Fruit fly (Drosophila melanogaster) whole organism, adult: ENCODE measurements around the gene CG11598.

Experiments used
- CG11617 ChIP-seq: fragments of 200-800 bp; sonication (Bioruptor generic); optimal IDR thresholded peaks from 2 replicates; lab custom pipeline; 2017; ENCODE audit warnings: mild to moderate bottlenecking, missing biosample characterization, missing genetic modification reagents, missing genetic modification characterization
- CG12768 ChIP-seq: fragments of 200-800 bp; sonication (Bioruptor generic); optimal IDR thresholded peaks from 2 replicates; lab custom pipeline; 2017; ENCODE audit warnings: missing biosample characterization, missing genetic modification characterization, mild to moderate bottlenecking, moderate library complexity, missing genetic modification reagents
- CG14711 ChIP-seq: fragments of 200-800 bp; sonication (Bioruptor generic); optimal IDR thresholded peaks from 2 replicates; lab custom pipeline; 2018; ENCODE audit warnings: missing biosample characterization, mild to moderate bottlenecking, missing genetic modification characterization, moderate library complexity
- CG1620 ChIP-seq: fragments of 200-800 bp; sonication (Bioruptor generic); optimal IDR thresholded peaks from 2 replicates; lab custom pipeline; 2016; ENCODE audit warnings: missing biosample characterization, missing genetic modification characterization
- CG33017 ChIP-seq: fragments of 200-800 bp; sonication (Bioruptor generic); optimal IDR thresholded peaks from 2 replicates; lab custom pipeline; 2018; ENCODE audit warnings: missing biosample characterization, mild to moderate bottlenecking, missing genetic modification characterization, moderate library complexity
- CG5204 ChIP-seq: fragments of 200-800 bp; sonication (Bioruptor generic); optimal IDR thresholded peaks from 2 replicates; lab custom pipeline; 2016; ENCODE audit warnings: missing biosample characterization, missing genetic modification characterization
- Clk ChIP-seq: fragments of 200-800 bp; sonication (Bioruptor generic); optimal IDR thresholded peaks from 2 replicates; lab custom pipeline; 2017; ENCODE audit warnings: missing biosample characterization, missing genetic modification characterization
- Crg-1 ChIP-seq: fragments of 200-800 bp; sonication (Bioruptor generic); optimal IDR thresholded peaks from 2 replicates; lab custom pipeline; 2016; ENCODE audit warnings: missing biosample characterization, missing genetic modification characterization
- Hr96 ChIP-seq: fragments of 200-800 bp; sonication (Bioruptor generic); optimal IDR thresholded peaks from 2 replicates; lab custom pipeline; 2016; ENCODE audit warnings: missing biosample characterization, missing genetic modification characterization
- Mnt ChIP-seq: fragments of 200-800 bp; sonication (Bioruptor generic); optimal IDR thresholded peaks from 2 replicates; lab custom pipeline; 2016; ENCODE audit warnings: missing biosample characterization, mild to moderate bottlenecking, missing genetic modification characterization
- bab1 ChIP-seq: fragments of 200-800 bp; sonication (Bioruptor generic); optimal IDR thresholded peaks from 3 replicates; lab custom pipeline; 2019; ENCODE audit warnings: missing biosample characterization, mild to moderate bottlenecking, missing genetic modification characterization, moderate library complexity
- cic ChIP-seq: fragments of 200-800 bp; sonication (Bioruptor generic); optimal IDR thresholded peaks from 2 replicates; lab custom pipeline; 2017; ENCODE audit warnings: missing biosample characterization, mild to moderate bottlenecking, missing genetic modification characterization, moderate library complexity
- cnc ChIP-seq, 2 experiments: fragments of >200 bp; optimal IDR thresholded peaks; 2 replicates each; lab custom pipeline; 2017
- ovo ChIP-seq: fragments of 200-800 bp; sonication (Bioruptor generic); optimal IDR thresholded peaks from 2 replicates; lab custom pipeline; 2016; ENCODE audit warnings: missing biosample characterization, missing genetic modification characterization
- pad ChIP-seq: fragments of 200-800 bp; sonication (Bioruptor generic); optimal IDR thresholded peaks from 3 replicates; lab custom pipeline; 2017; ENCODE audit warnings: missing biosample characterization, missing genetic modification characterization, mild to moderate bottlenecking, moderate library complexity, missing genetic modification reagents
- tj ChIP-seq: fragments of 200-800 bp; sonication (Bioruptor generic); optimal IDR thresholded peaks from 3 replicates; lab custom pipeline; 2017; ENCODE audit warnings: missing biosample characterization, mild to moderate bottlenecking, missing genetic modification characterization, moderate library complexity
- toe ChIP-seq: fragments of 200-800 bp; sonication (Bioruptor generic); optimal IDR thresholded peaks from 2 replicates; lab custom pipeline; 2016; ENCODE audit warnings: missing biosample characterization, missing genetic modification characterization

CG11598 gene

DNA sequence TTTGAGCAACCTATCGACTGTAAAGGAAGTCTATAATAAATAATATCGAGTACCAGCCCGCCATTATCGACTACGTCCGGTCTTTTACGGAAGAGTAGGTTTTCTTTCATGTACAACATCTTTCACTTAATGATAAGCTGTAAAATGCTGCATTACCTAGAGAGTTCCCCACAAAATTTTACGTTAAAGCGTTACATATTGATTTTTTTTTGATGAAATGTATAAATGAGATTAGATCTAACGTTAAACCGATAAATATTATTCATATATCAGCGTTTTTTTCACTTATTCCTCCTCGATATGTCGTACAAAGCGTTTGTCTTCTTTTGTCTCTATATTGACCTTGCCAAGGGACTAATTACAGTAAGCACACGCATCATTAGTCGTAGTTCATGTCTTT is at the start of gene CG11598:
Gene CG11598 (plus strand): TSS at position 301 of the 400 bp plus-strand sequence.
- TF ChIP-seq Clk (no peak), CG12768 (GFP tag; lab: Kevin White, UChicago) (no peak), Mnt (GFP tag; lab: Kevin White, UChicago) (no peak), cnc (optimal IDR thresholded peaks at IDR 0.05; lab: Kevin White, UChicago) (no peak)

DNA sequence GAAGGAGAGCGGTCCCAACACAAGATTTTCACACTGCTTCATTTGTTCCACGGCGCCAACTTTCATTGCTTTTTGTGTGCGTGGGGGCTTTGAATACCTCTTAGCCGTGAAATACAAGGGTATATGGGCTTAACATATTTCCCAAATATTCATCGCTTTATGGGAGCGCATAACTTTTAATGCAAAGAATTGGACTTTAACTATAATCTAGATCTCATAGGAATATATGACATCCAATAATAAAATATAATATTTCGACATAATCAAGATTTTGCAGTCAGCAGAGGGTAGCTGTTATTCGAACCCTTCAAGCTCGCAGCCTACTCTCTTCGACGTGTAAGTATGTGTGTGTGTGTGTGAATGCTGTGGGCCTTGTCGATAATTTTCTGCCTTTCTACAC is 43.0 kb upstream of the CG11598 start:
- TF ChIP-seq CG5204 (GFP tag; lab: Kevin White, UChicago) (no peak), Crg-1 (GFP tag; lab: Kevin White, UChicago) (no peak)

DNA sequence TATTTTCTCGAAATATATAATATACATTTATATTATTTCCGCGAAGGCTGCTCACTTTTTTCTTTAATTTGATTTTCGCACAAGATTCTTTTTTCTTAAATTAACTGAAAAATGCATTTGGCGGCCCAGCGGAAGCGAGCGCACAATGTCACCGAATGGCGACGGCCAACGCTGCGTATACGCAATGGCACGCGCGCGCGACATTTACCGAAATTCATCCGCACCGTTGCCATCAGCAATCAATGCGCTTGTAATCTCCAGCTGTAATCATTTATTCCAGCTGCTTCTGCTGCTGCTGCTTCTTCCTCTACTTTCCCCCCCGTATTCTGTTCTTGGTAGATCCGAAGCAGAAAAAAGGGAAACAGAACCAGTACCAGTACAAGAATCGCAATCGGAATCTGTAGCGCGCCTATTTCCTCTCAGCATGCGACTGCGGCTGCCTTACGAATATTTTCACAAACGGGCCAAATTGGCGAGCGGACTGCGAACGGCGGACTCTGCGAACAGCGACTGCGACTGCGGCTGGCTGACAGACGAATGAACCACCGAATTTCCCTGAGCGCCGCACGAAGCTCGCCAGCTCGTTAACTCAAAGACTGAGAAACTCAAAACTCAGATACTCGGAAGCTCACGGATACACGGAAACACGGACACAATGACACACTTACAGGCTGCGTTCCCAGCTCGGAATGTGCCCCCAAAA is 39.4 kb upstream of the CG11598 start, which contains the start of gene Octbeta2R:
Gene Octbeta2R (minus strand): TSS at position 539 of the 703 bp plus-strand sequence.
- peak; percentile 37 for TF ChIP-seq CG12768 (GFP tag; lab: Kevin White, UChicago)
- TF ChIP-seq ovo (GFP tag; lab: Kevin White, UChicago): no peak
- TF ChIP-seq Clk: no peak
- TF ChIP-seq toe (GFP tag; lab: Kevin White, UChicago): no peak

DNA sequence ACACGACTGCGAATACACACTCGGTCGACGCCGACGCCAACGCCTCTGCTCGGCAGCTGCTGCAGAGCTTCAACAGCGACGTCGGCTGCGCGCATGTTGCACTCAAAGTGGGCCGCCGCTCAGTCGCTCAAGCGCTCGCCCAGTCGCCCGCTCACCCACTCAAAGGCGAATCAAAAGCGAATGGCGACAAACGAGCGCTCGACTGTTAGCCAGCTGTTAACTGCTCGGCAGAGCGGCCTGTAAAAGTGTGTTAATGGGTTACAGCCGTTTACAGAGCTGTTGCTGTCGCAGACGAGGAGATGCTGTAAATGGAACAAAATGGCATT is 38.9 kb upstream of the CG11598 start:
- no peak for TF ChIP-seq tj (GFP tag; lab: Kevin White, UChicago)
- TF ChIP-seq CG33017 (tag; lab: Kevin White, UChicago): no peak
- TF ChIP-seq ovo (GFP tag; lab: Kevin White, UChicago): no peak
- no peak for TF ChIP-seq Crg-1 (GFP tag; lab: Kevin White, UChicago)
- TF ChIP-seq CG5204 (GFP tag; lab: Kevin White, UChicago): no peak
- no peak for TF ChIP-seq Clk
- TF ChIP-seq CG14711 (tag; lab: Kevin White, UChicago): no peak
- TF ChIP-seq CG12768 (GFP tag; lab: Kevin White, UChicago): no peak

DNA sequence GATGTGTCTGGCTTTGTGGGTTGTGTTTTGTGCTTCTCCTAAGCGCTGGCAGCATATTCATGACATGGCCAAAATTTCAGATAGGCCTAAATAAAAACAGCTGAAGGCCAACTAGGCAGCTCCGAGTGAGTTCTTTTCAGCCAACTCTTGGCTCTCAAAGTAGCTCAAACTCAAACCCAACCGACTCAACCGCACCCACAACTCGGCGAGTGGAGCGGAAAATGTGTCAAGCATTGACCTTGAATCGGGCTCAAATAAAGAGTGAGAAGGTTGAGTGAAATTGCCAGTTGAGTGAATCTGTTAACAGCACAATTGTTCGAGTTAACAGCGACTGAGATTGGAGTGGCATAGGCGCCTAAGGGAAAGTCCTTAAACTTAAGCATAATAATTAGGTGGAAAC is 22.7 kb upstream of the CG11598 start:
- TF ChIP-seq bab1 (GFP tag; lab: Kevin White, UChicago) (no peak), CG1620 (GFP tag; lab: Kevin White, UChicago) (no peak), Clk (no peak)

DNA sequence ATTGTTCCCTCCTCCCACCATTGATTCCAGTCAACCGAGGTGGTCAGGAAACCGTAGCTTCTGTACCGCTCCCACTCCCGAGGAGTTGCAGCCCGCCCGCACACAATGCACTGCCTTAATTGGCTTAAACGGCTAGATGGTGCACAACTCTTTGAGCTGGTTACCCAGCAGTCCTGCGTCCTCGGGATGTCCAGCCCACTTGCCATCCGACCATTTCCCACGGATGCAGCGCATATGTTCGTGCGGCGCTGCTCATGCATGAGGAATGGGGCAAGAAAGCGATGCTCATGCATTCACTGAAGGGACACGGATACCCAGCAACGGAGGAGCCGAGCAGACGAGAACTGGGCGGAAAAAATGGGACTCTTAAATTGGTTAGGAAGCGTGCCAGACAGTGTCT is 19.2 kb upstream of the CG11598 start:
- TF ChIP-seq CG5204 (GFP tag; lab: Kevin White, UChicago) (no peak), CG1620 (GFP tag; lab: Kevin White, UChicago) (no peak), CG11617 (GFP tag; lab: Kevin White, UChicago) (no peak)

DNA sequence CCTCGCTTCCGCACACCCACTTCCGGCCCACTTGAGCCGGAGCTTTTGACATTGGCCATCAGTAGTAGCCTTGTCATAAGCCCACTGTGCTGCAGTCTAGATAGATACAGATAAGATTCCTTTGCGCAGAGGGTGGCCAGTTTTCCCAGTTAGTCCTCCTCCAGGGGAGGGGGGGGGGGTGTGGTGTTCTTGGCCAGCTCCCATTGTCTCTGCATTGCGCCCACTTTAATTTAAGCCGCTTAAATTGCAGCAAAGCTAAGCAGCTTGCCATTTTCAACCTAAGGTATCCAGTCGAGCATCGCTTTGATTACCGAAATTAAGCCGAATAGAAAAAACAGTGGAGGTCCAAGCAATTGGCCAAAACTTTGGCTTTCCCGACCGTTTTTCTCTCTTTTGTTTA is 11.9 kb upstream of the CG11598 start:
- TF ChIP-seq CG5204 (GFP tag; lab: Kevin White, UChicago) (no peak), CG33017 (tag; lab: Kevin White, UChicago) (no peak), cnc (optimal IDR thresholded peaks at IDR 0.05; lab: Kevin White, UChicago) (no peak), Mnt (GFP tag; lab: Kevin White, UChicago) (no peak), CG12768 (GFP tag; lab: Kevin White, UChicago) (no peak), ovo (GFP tag; lab: Kevin White, UChicago) (no peak), Clk (no peak), toe (GFP tag; lab: Kevin White, UChicago) (no peak), bab1 (GFP tag; lab: Kevin White, UChicago) (no peak), pad (GFP tag; lab: Kevin White, UChicago) (no peak), CG1620 (GFP tag; lab: Kevin White, UChicago) (no peak), Crg-1 (GFP tag; lab: Kevin White, UChicago) (no peak)

DNA sequence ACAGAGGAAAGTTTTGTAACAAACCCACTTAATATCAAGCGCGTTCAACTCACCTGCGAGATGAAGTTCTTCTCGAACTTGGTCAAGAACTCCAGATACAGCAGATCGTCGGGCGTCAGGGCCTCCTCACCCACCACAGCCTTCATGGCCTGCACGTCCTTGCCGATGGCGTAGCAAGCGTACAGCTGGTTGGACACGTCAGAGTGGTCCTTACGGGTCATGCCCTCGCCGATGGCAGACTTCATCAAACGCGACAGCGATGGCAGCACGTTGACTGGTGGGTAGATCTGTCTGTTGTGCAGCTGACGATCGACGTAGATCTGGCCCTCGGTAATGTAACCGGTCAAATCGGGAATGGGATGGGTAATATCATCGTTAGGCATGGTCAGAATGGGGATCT is 9.8 kb upstream of the CG11598 start:
- TF ChIP-seq CG11617 (GFP tag; lab: Kevin White, UChicago): no peak
- TF ChIP-seq toe (GFP tag; lab: Kevin White, UChicago): no peak
- no peak for TF ChIP-seq Crg-1 (GFP tag; lab: Kevin White, UChicago)
- TF ChIP-seq cnc (optimal IDR thresholded peaks at IDR 0.05; lab: Kevin White, UChicago): no peak
- no peak for TF ChIP-seq CG5204 (GFP tag; lab: Kevin White, UChicago)

DNA sequence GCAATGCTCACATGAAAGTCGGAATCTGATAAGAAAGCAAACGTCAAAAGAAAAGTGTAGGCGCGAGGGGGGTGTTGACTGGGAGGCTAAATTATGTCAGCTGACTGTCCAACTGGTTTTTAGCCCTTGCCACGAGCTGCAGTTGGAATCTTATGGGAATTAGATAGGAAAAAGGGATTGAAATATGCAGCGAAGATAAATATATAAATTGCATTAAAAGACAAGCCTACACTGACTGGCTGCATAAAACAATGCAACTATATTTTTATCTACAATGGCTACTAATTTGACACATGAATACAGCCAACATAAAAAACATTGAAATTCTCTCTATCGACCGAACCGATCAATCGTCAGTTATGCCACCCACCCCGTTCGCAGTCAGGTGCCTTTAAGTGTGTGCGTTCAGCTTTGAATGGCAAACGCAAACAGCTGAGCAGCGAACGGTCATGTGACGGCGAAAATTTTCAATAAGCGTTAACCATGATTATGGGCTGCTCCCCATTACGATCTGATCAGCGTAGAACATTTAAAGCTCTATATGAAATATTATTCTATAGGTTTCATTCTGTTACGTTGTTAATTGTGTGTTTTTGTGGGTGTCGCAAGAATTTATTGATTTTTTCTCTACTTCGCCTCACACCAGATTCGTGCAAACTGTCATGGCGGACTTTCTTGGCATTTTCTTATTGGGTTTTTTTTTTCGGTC is 7.9 kb upstream of the CG11598 start:
- TF ChIP-seq cic: peak; percentile 19
- peak; percentile 3 for TF ChIP-seq CG12768 (GFP tag; lab: Kevin White, UChicago)
- TF ChIP-seq Mnt (GFP tag; lab: Kevin White, UChicago): peak; percentile 54
- TF ChIP-seq toe (GFP tag; lab: Kevin White, UChicago): peak; percentile 32
- TF ChIP-seq tj (GFP tag; lab: Kevin White, UChicago): no peak
- TF ChIP-seq CG33017 (tag; lab: Kevin White, UChicago): no peak
- TF ChIP-seq CG5204 (GFP tag; lab: Kevin White, UChicago): no peak
- TF ChIP-seq Hr96 (GFP tag; lab: Kevin White, UChicago): peak; percentile 2
- no peak for TF ChIP-seq ovo (GFP tag; lab: Kevin White, UChicago)
